Fruit fly (Drosophila melanogaster) whole organism: ENCODE results near the gene Desat1.

Experiments
- CG8478 ChIP-seq: fragments of >200 bp; optimal IDR thresholded peaks from 2 replicates; lab custom pipeline; 2018; ENCODE audit warnings: inconsistent platforms
- Dll ChIP-seq: fragments of >200 bp; optimal IDR thresholded peaks from 2 replicates; lab custom pipeline; 2017
- psq ChIP-seq: fragments of >200 bp; optimal IDR thresholded peaks from 2 replicates; lab custom pipeline; 2017
- usp ChIP-seq: fragments of >200 bp; optimal IDR thresholded peaks from 2 replicates; lab custom pipeline; 2017; ENCODE audit warnings: missing biosample characterization, missing genetic modification characterization, mixed read lengths

- TF ChIP-seq Dll (lab: Kevin White, UChicago) (no peak), usp (GFP tag; lab: Kevin White, UChicago) (no peak), CG8478 (lab: Kevin White, UChicago) (no peak), psq (lab: Kevin White, UChicago) (no peak)
Observed at dm6 chr3R:12429120-12429610, 10.2 kb upstream of the Desat1 start, which contains the start of the genes CG5641 and CG5245.
